Fruit fly (Drosophila melanogaster): ENCODE results near the gene CG7970.

DNA sequence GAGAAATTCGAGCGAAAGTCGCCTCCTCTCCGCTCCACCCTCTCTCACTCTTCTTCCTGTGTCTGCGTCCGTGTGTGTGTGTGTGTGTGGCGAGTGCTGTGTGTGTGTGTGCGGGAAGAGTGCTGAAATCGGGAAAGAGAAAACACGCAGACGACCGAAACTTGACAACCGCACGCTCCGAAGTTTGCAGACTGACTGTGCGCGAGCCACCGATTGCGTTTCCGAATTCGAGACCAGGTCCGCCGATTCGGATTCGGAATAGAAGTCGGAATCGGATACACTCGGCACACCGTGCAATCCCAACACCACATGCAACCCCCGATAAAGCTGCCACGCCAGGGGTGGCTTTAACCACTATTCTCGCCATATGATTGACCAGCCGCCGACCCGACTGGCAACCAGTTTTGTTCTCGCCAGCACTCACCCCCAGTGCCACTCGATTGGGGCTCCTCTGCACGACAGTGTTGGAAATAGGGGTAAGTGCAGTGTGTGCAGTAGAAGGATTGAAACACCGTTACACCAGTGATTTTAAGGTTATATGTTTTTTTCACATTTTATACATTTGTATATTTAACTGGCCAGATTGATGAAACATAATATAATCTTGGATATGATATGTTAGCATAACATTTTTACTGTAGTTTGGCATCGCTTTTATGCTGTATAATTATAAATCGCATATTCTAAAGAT, 24.2 kb upstream of the CG7970 start, which contains the start of gene CG13928:
- TF ChIP-seq vri (GFP tag; optimal IDR thresholded peaks at IDR 0.05) (no peak), Sox14 (GFP tag; optimal IDR thresholded peaks at IDR 0.05) (no peak), pdm3 (GFP tag; optimal IDR thresholded peaks at IDR 0.05) (no peak), Eip75B (GFP tag; optimal IDR thresholded peaks at IDR 0.05) (no peak), CG15336 (GFP tag; IDR thresholded peaks at IDR 0.05) (no peak), Smox (GFP tag; optimal IDR thresholded peaks at IDR 0.05) (no peak), Lpt (GFP tag; optimal IDR thresholded peaks at IDR 0.05) (no peak)

Measured in whole organism, prepupa.